Fruit fly (Drosophila melanogaster) whole organism, embryonic: ENCODE data around the gene euc.

ENCODE experiments used
- CG10209 ChIP-seq: fragments of 200-800 bp; sonication (Bioruptor generic); optimal IDR thresholded peaks from 3 replicates; lab custom pipeline; 2017; ENCODE audit warnings: missing biosample characterization, mild to moderate bottlenecking, missing genetic modification characterization, missing genetic modification reagents
- CG11247 ChIP-seq: fragments of 200-800 bp; sonication (Bioruptor generic); IDR thresholded peaks from 2 replicates; pipeline ENCODE4 v1.3.6; 2022; ENCODE audit warnings: missing biosample characterization, missing genetic modification characterization
- CG11695 ChIP-seq: fragments of 200-800 bp; sonication (Bioruptor generic); IDR thresholded peaks from 3 replicates; pipeline ENCODE4 v1.3.6; 2022; ENCODE audit warnings: missing biosample characterization, missing genetic modification characterization
- CG14860 ChIP-seq: fragments of 200-800 bp; sonication (Bioruptor generic); IDR thresholded peaks from 3 replicates; pipeline ENCODE4 v1.3.6; 2022; ENCODE audit warnings: missing biosample characterization, missing genetic modification characterization; ENCODE audit not compliant: partially characterized antibody
- CG16863 ChIP-seq: fragments of 200-800 bp; sonication (Bioruptor generic); optimal IDR thresholded peaks from 3 replicates; lab custom pipeline; 2016; ENCODE audit warnings: missing biosample characterization, missing genetic modification characterization
- CG17359 ChIP-seq: fragments of 200-800 bp; sonication (Bioruptor generic); optimal IDR thresholded peaks from 3 replicates; lab custom pipeline; 2018; ENCODE audit warnings: missing biosample characterization, mild to moderate bottlenecking, missing genetic modification characterization, moderate library complexity
- CG17802 ChIP-seq: fragments of 200-800 bp; sonication (Bioruptor generic); optimal IDR thresholded peaks from 2 replicates; lab custom pipeline; 2018; ENCODE audit warnings: missing biosample characterization, mild to moderate bottlenecking, missing genetic modification characterization, moderate library complexity
- CG18011 ChIP-seq: fragments of 200-800 bp; sonication (Bioruptor generic); optimal IDR thresholded peaks from 2 replicates; lab custom pipeline; 2017; ENCODE audit warnings: missing biosample characterization, missing genetic modification characterization, mild to moderate bottlenecking, moderate library complexity, missing genotype
- CG2202 ChIP-seq: fragments of 200-800 bp; sonication (Bioruptor generic); optimal IDR thresholded peaks from 2 replicates; lab custom pipeline; 2018; ENCODE audit warnings: missing biosample characterization, mild to moderate bottlenecking, missing genetic modification characterization
- CG31224 ChIP-seq: fragments of 200-800 bp; sonication (Bioruptor generic); IDR thresholded peaks from 2 replicates; pipeline ENCODE4 v1.3.6; 2022; ENCODE audit warnings: missing biosample characterization, missing genetic modification characterization
- CG4707 ChIP-seq: fragments of 200-800 bp; sonication (Bioruptor generic); optimal IDR thresholded peaks from 2 replicates; lab custom pipeline; 2018; ENCODE audit warnings: missing biosample characterization, mild to moderate bottlenecking, missing genetic modification characterization, moderate library complexity
- CG4854 ChIP-seq: fragments of 200-800 bp; sonication (Bioruptor generic); optimal IDR thresholded peaks from 2 replicates; lab custom pipeline; 2016; ENCODE audit warnings: missing biosample characterization, missing genetic modification characterization, inconsistent platforms
- CG6254 ChIP-seq: fragments of 200-800 bp; sonication (Bioruptor generic); optimal IDR thresholded peaks from 3 replicates; lab custom pipeline; 2017; ENCODE audit warnings: mild to moderate bottlenecking, missing biosample characterization, missing genetic modification reagents, missing genetic modification characterization
- CG6654 ChIP-seq: fragments of 200-800 bp; sonication (Bioruptor generic); optimal IDR thresholded peaks from 2 replicates; lab custom pipeline; 2017; ENCODE audit warnings: missing biosample characterization, mild to moderate bottlenecking, missing genetic modification characterization
- CG6854 ChIP-seq: fragments of 200-800 bp; sonication (Bioruptor generic); optimal IDR thresholded peaks from 3 replicates; lab custom pipeline; 2017; ENCODE audit warnings: missing biosample characterization, mild to moderate bottlenecking, missing genetic modification characterization
- CG7556 ChIP-seq: fragments of 200-800 bp; sonication (Bioruptor generic); optimal IDR thresholded peaks from 2 replicates; lab custom pipeline; 2017; ENCODE audit warnings: missing biosample characterization, mild to moderate bottlenecking, missing genetic modification characterization
- CG7745 ChIP-seq: fragments of 200-800 bp; sonication (Bioruptor generic); optimal IDR thresholded peaks from 2 replicates; lab custom pipeline; 2018; ENCODE audit warnings: missing biosample characterization, mild to moderate bottlenecking, missing genetic modification characterization, moderate library complexity
- CG7963 ChIP-seq: fragments of 200-800 bp; sonication (Bioruptor generic); IDR thresholded peaks from 3 replicates; pipeline ENCODE4 v1.3.6; 2022; ENCODE audit warnings: missing biosample characterization, missing genetic modification characterization; ENCODE audit not compliant: partially characterized antibody
- CG8765 ChIP-seq: fragments of 200-800 bp; sonication (Bioruptor generic); IDR thresholded peaks from 2 replicates; pipeline ENCODE4 v1.3.6; 2022; ENCODE audit warnings: missing biosample characterization, missing genetic modification characterization
- CG8944 ChIP-seq: fragments of 200-800 bp; sonication (Bioruptor generic); optimal IDR thresholded peaks from 3 replicates; lab custom pipeline; 2016; ENCODE audit warnings: missing biosample characterization, missing genetic modification characterization
- Chrac-16 ChIP-seq: fragments of 200-800 bp; sonication (Bioruptor generic); optimal IDR thresholded peaks from 3 replicates; lab custom pipeline; 2016; ENCODE audit warnings: missing biosample characterization, missing genetic modification characterization
- Dref ChIP-seq: fragments of 200-800 bp; sonication (Bioruptor generic); IDR thresholded peaks from 2 replicates; pipeline ENCODE4 v1.3.6; 2022; ENCODE audit warnings: missing biosample characterization, missing genetic modification characterization
- H15 ChIP-seq: fragments of 200-800 bp; sonication (Bioruptor generic); IDR thresholded peaks from 3 replicates; pipeline ENCODE4 v1.3.6; 2022; ENCODE audit warnings: missing biosample characterization, missing genetic modification characterization
- H2.0 ChIP-seq: fragments of 200-800 bp; sonication (Bioruptor generic); IDR thresholded peaks from 2 replicates; pipeline ENCODE4 v1.3.6; 2022; ENCODE audit warnings: missing biosample characterization, missing genetic modification characterization
- HLH3B ChIP-seq: fragments of 200-800 bp; sonication (Bioruptor generic); IDR thresholded peaks from 2 replicates; pipeline ENCODE4 v1.3.6; 2022; ENCODE audit warnings: missing biosample characterization, missing genetic modification characterization
- Hr78 ChIP-seq, 2 experiments: fragments of 200-800 bp in 1 of 2; fragments of >200 bp in 1 of 2; sonication (Bioruptor generic) in 1 of 2; optimal IDR thresholded peaks; 2 replicates each; lab custom pipeline; 2017 to 2019; ENCODE audit warnings: missing biosample characterization in 2 of 2, missing genetic modification characterization in 2 of 2, mild to moderate bottlenecking in 1 of 2, moderate library complexity in 1 of 2
- Lim3 ChIP-seq: fragments of 200-800 bp; sonication (Bioruptor generic); IDR thresholded peaks from 2 replicates; pipeline ENCODE4 v1.3.6; 2022; ENCODE audit warnings: missing biosample characterization, missing genetic modification characterization
- Rx ChIP-seq: fragments of 200-800 bp; sonication (Bioruptor generic); IDR thresholded peaks from 2 replicates; pipeline ENCODE4 v1.3.6; 2022; ENCODE audit warnings: missing biosample characterization, missing genetic modification characterization
- Xbp1 ChIP-seq: fragments of 200-800 bp; sonication (Bioruptor generic); optimal IDR thresholded peaks from 3 replicates; lab custom pipeline; 2016; ENCODE audit warnings: missing biosample characterization, mild to moderate bottlenecking, missing genetic modification characterization
- ab ChIP-seq: fragments of 200-800 bp; sonication (Bioruptor generic); optimal IDR thresholded peaks from 2 replicates; lab custom pipeline; 2016; ENCODE audit warnings: missing biosample characterization, missing genetic modification characterization
- abd-A ChIP-seq: fragments of 200-800 bp; sonication (Bioruptor generic); optimal IDR thresholded peaks from 3 replicates; lab custom pipeline; 2019; ENCODE audit warnings: missing biosample characterization, mild to moderate bottlenecking, missing genetic modification characterization, moderate library complexity
- dysf ChIP-seq: fragments of 200-800 bp; sonication (Bioruptor generic); IDR thresholded peaks from 3 replicates; pipeline ENCODE4 v1.3.6; 2022; ENCODE audit warnings: missing biosample characterization, missing genetic modification characterization
- ewg ChIP-seq: fragments of 200-800 bp; sonication (Bioruptor generic); optimal IDR thresholded peaks from 3 replicates; lab custom pipeline; 2017; ENCODE audit warnings: mild to moderate bottlenecking, missing biosample characterization, missing genetic modification reagents, missing genetic modification characterization
- grn ChIP-seq: fragments of 200-800 bp; sonication (Bioruptor generic); optimal IDR thresholded peaks from 3 replicates; lab custom pipeline; 2017; ENCODE audit warnings: missing biosample characterization, missing genetic modification characterization
- lbe ChIP-seq: fragments of 200-800 bp; sonication (Bioruptor generic); optimal IDR thresholded peaks from 2 replicates; lab custom pipeline; 2016; ENCODE audit warnings: missing biosample characterization, mild to moderate bottlenecking, missing genetic modification characterization
- luna ChIP-seq: fragments of 200-800 bp; sonication (Bioruptor generic); optimal IDR thresholded peaks from 2 replicates; lab custom pipeline; 2016; ENCODE audit warnings: missing biosample characterization, missing genetic modification characterization
- odd ChIP-seq: fragments of 200-800 bp; sonication (Bioruptor generic); optimal IDR thresholded peaks from 2 replicates; lab custom pipeline; 2017; ENCODE audit warnings: missing biosample characterization, mild to moderate bottlenecking, missing genetic modification characterization
- p53 ChIP-seq: fragments of 200-800 bp; sonication (Bioruptor generic); optimal IDR thresholded peaks from 2 replicates; lab custom pipeline; 2016; ENCODE audit warnings: missing biosample characterization, missing genetic modification characterization
- pan ChIP-seq, 4 experiments: fragments of >200 bp in 3 of 4; fragments of 200-800 bp in 1 of 4; sonication (Bioruptor generic) in 1 of 4; optimal IDR thresholded peaks in 3 of 4; IDR thresholded peaks in 1 of 4; 2 replicates each; pipeline versions ENCODE4 v1.3.6 to Lab custom; 2017 to 2022; ENCODE audit warnings: missing biosample characterization in 2 of 4, missing genetic modification characterization in 2 of 4, mixed read lengths in 1 of 4
- peb ChIP-seq: fragments of 200-800 bp; sonication (Bioruptor generic); IDR thresholded peaks from 2 replicates; pipeline ENCODE4 v1.3.6; 2022; ENCODE audit warnings: missing biosample characterization, missing genetic modification characterization
- sim ChIP-seq: fragments of 200-800 bp; sonication (Bioruptor generic); IDR thresholded peaks from 2 replicates; pipeline ENCODE4 v1.3.6; 2022; ENCODE audit warnings: missing biosample characterization, missing genetic modification characterization
- ssp ChIP-seq: fragments of 200-800 bp; sonication (Bioruptor generic); IDR thresholded peaks from 2 replicates; pipeline ENCODE4 v1.3.6; 2022; ENCODE audit warnings: missing biosample characterization, missing genetic modification characterization
- tgo ChIP-seq: fragments of 200-800 bp; sonication (Bioruptor generic); IDR thresholded peaks from 3 replicates; pipeline ENCODE4 v1.3.6; 2022; ENCODE audit warnings: missing biosample characterization, missing genetic modification characterization
- tin ChIP-seq: fragments of 200-800 bp; sonication (Bioruptor generic); optimal IDR thresholded peaks from 3 replicates; lab custom pipeline; 2016; ENCODE audit warnings: missing biosample characterization, missing genetic modification characterization
- unc-4 ChIP-seq: fragments of 200-800 bp; sonication (Bioruptor generic); IDR thresholded peaks from 2 replicates; pipeline ENCODE4 v1.3.6; 2022; ENCODE audit warnings: missing biosample characterization, missing genetic modification characterization; ENCODE audit not compliant: partially characterized antibody
- wor ChIP-seq: fragments of 200-800 bp; sonication (Bioruptor generic); IDR thresholded peaks from 2 replicates; pipeline ENCODE4 v1.3.6; 2022; ENCODE audit warnings: missing biosample characterization, missing genetic modification characterization

euc gene

DNA sequence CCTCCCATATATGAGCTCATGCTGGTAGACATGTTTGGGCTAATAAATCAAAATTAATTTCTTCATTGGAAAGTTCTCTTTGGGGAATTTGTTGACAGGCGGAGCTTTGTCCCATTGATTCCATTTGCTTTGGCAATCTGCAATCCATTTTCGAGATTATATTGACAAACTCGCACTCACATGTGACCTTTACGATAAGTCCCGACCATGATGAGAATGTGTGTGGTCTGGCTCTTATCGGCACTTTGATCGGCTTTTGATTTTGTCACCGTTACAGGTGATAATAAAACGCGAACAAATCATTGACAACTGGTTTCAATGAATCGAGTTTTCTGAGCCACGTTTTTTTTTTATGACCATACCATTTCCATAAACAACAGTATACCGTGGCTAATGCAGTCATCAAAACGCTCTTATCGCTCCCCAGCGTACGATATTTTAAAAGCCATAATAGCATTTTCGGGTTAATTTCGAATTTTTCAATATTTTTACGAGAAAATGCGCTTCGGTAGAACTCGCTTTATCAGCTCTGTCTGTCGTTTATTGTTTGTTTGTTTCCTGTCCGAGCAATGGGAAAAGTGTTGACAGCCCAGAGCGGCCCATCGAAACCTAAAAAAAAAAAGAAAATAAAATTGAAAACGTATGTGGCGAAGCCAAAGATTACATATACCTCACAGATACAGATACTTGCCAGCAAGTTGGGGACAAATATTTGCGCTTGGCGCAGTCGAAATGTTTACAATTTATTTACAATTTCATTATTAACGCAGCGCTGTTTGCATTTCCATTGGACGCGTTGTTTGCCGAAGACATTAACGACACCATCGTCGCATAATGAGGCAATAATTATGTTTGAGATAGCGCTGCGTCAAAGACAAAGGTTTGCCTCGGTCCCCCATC lies 19.0 kb upstream of the euc start (continued):
- TF ChIP-seq tgo (GFP tag; lab: Robert Waterston, UW) (no peak), CG7556 (GFP tag; lab: Kevin White, UChicago) (peak; percentile 71), Lim3 (GFP tag; lab: Robert Waterston, UW) (no peak), wor (GFP tag; lab: Robert Waterston, UW) (peak; percentile 20; the same call in 1 of the 2 replicates), unc-4 (GFP tag; lab: Robert Waterston, UW) (no peak), CG16863 (GFP tag; lab: Kevin White, UChicago) (peak; percentile 82), dysf (GFP tag; lab: Robert Waterston, UW) (no peak), CG10209 (peak; percentile 91), CG17802 (tag; lab: Kevin White, UChicago) (no peak), Xbp1 (peak; percentile 13), Chrac-16 (GFP tag; lab: Kevin White, UChicago) (no peak), tin (GFP tag; lab: Kevin White, UChicago) (no peak), CG8944 (no peak), CG8765 (no peak), p53 (GFP tag; lab: Kevin White, UChicago) (no peak), Hr78 (GFP tag; optimal IDR thresholded peaks at IDR 0.05; lab: Kevin White, UChicago) (peak in 1 of 2 experiments; percentile 59), luna (GFP tag; lab: Kevin White, UChicago) (no peak), CG7963 (no peak), Dref (GFP tag; lab: Robert Waterston, UW) (no peak), ab (no peak), ewg (GFP tag; lab: Kevin White, UChicago) (peak; percentile 80), CG11247 (GFP tag; lab: Robert Waterston, UW) (no peak; the same call in 1 of the 2 replicates), pan (optimal IDR thresholded peaks at IDR 0.05; lab: Kevin White, UChicago) (no peak), pan (GFP tag; optimal IDR thresholded peaks at IDR 0.05 in 1 of 2, IDR thresholded peaks at IDR 0.05 in 1 of 2) (no peak)

DNA sequence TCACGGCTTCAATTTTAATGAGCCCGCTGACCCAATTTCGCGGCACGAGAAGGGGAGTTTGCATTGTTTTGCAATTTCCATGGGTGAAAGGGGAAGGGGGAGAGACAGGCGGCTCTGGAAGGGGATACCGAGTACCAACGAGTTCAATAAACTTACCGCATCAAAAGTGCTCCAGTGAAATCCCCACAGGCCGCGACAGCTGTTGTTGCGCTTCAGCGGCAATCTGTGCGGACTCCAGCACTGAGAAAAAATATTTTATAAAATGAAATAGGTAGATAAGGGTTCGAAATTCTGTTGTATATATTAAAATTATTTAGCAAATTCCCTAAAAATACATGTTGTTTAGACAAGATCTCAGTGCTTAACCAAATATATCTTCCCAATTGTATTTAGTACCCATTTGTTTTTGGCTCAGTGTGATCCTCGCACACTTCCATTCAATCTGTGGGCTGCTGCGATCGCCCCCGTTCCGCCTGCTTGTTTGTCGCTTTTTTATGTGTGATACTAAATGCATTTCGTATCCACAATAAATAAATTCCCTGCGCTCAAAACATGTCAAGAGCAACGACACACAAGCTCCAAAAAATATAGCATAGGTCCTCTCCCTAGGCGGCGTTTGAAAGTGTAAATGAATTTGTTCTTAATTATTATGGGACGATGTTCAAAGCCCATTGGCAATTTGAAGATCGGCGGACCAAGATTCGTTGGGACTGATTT lies 17.1 kb upstream of the euc start:
- TF ChIP-seq HLH3B (GFP tag; lab: Robert Waterston, UW) (peak; percentile 78), ssp (GFP tag; lab: Robert Waterston, UW) (peak; percentile 61), CG2202 (tag; lab: Kevin White, UChicago) (peak; percentile 57), CG6854 (GFP tag; lab: Kevin White, UChicago) (peak; percentile 19), abd-A (tag; lab: Kevin White, UChicago) (no peak), grn (no peak), CG6254 (GFP tag; lab: Kevin White, UChicago) (peak; percentile 84), CG6654 (GFP tag; lab: Kevin White, UChicago) (peak; percentile 65), sim (GFP tag; lab: Robert Waterston, UW) (peak; percentile 61; the same call in 1 of the 2 replicates), H15 (peak; percentile 73; the same call in 2 of the 3 replicates), CG31224 (peak; percentile 34; the same call in 1 of the 2 replicates), pan (optimal IDR thresholded peaks at IDR 0.05; lab: Kevin White, UChicago) (no peak), pan (GFP tag; optimal IDR thresholded peaks at IDR 0.05 in 1 of 2, IDR thresholded peaks at IDR 0.05 in 1 of 2) (peak in 1 of 2 experiments; percentile 82), CG4707 (peak; percentile 73), CG4854 (GFP tag; lab: Kevin White, UChicago) (peak; percentile 60), odd (GFP tag; lab: Kevin White, UChicago) (peak; percentile 70), CG14860 (GFP tag; lab: Robert Waterston, UW) (no peak), CG17359 (tag; lab: Kevin White, UChicago) (peak; percentile 90), H2.0 (peak; percentile 72), CG11695 (peak; percentile 62; the same call in 2 of the 3 replicates), peb (GFP tag; lab: Robert Waterston, UW) (peak; percentile 77), CG7745 (tag; lab: Kevin White, UChicago) (no peak), lbe (peak; percentile 72), CG18011 (GFP tag; lab: Kevin White, UChicago) (no peak), Rx (peak; percentile 77)
